Fruit fly (Drosophila melanogaster): ENCODE results near the gene brk.

The brk gene

dm6 chrX:7307478-7308200 is at the start of gene brk:
TSS of gene brk (plus strand) at chrX:7307939.
- TF ChIP-seq CG6808 (GFP tag; optimal IDR thresholded peaks at IDR 0.05), result no peak
- peak; percentile 36 for TF ChIP-seq CG7368 (GFP tag; optimal IDR thresholded peaks at IDR 0.05)
- TF ChIP-seq CG16779 (tag; optimal IDR thresholded peaks at IDR 0.05), result no peak
- TF ChIP-seq CG8119 (GFP tag; IDR thresholded peaks at IDR 0.05), result no peak
- TF ChIP-seq Sox102F (GFP tag; optimal IDR thresholded peaks at IDR 0.05), result no peak
- TF ChIP-seq CG6276 (GFP tag; optimal IDR thresholded peaks at IDR 0.05), result no peak
- no peak for TF ChIP-seq Ets96B (tag; optimal IDR thresholded peaks at IDR 0.05)
- TF ChIP-seq eg (GFP tag; IDR thresholded peaks at IDR 0.05), result 0 out of 3 replicates have a peak, but pooled peaks have one; percentile 6
- TF ChIP-seq pdm3 (GFP tag; optimal IDR thresholded peaks at IDR 0.05), result no peak
- TF ChIP-seq CG32006 (GFP tag; optimal IDR thresholded peaks at IDR 0.05), result no peak
- no peak for TF ChIP-seq Met (GFP tag; optimal IDR thresholded peaks at IDR 0.05)
- TF ChIP-seq spab (GFP tag; optimal IDR thresholded peaks at IDR 0.05), result no peak
- no peak for TF ChIP-seq Sox15 (GFP tag; optimal IDR thresholded peaks at IDR 0.05)
- no peak for TF ChIP-seq CG11762 (GFP tag; optimal IDR thresholded peaks at IDR 0.05; ENCODE audit: insufficient read depth)
- 0 out of 2 replicates have a peak, but pooled peaks have one; percentile 12 for TF ChIP-seq CG15336 (GFP tag; IDR thresholded peaks at IDR 0.05)
- peak; percentile 54 for TF ChIP-seq Lpt (GFP tag; optimal IDR thresholded peaks at IDR 0.05)
- peak; percentile 21 for TF ChIP-seq fd85E (GFP tag; optimal IDR thresholded peaks at IDR 0.05)
- no peak for TF ChIP-seq CG3032 (tag; optimal IDR thresholded peaks at IDR 0.05)
- TF ChIP-seq dac (GFP tag; optimal IDR thresholded peaks at IDR 0.05), result no peak
- TF ChIP-seq net (GFP tag; optimal IDR thresholded peaks at IDR 0.05), result no peak
- TF ChIP-seq CG6854 (GFP tag; optimal IDR thresholded peaks at IDR 0.05), result no peak
- no peak for TF ChIP-seq Eip75B (GFP tag; optimal IDR thresholded peaks at IDR 0.05)
- no peak for TF ChIP-seq CG34406 (GFP tag; optimal IDR thresholded peaks at IDR 0.05)
- TF ChIP-seq CG6792 (GFP tag; optimal IDR thresholded peaks at IDR 0.05), result no peak
- no peak for TF ChIP-seq CG1621 (tag; optimal IDR thresholded peaks at IDR 0.05)
- TF ChIP-seq CG8319 (GFP tag; optimal IDR thresholded peaks at IDR 0.05), result no peak
- TF ChIP-seq dsx (GFP tag; optimal IDR thresholded peaks at IDR 0.05; ENCODE audit: poor library complexity, severe bottlenecking), result peak; percentile 28
- TF ChIP-seq vri (GFP tag; optimal IDR thresholded peaks at IDR 0.05), result peak; percentile 78
- TF ChIP-seq achi (GFP tag; optimal IDR thresholded peaks at IDR 0.05), result no peak
- peak; percentile 12 for TF ChIP-seq Sox14 (GFP tag; optimal IDR thresholded peaks at IDR 0.05)
- TF ChIP-seq Smox (GFP tag; optimal IDR thresholded peaks at IDR 0.05), result no peak
- TF ChIP-seq ss (GFP tag; optimal IDR thresholded peaks at IDR 0.05), result peak in 1 of 2 experiments; percentile 51
- TF ChIP-seq esn (GFP tag; optimal IDR thresholded peaks at IDR 0.05), result no peak
- no peak for TF ChIP-seq topi (GFP tag; optimal IDR thresholded peaks at IDR 0.05)
- TF ChIP-seq CG4318 (GFP tag; optimal IDR thresholded peaks at IDR 0.05), result no peak
- TF ChIP-seq svp (GFP tag), result peak; percentile 68
- no peak for TF ChIP-seq fkh (GFP tag; optimal IDR thresholded peaks at IDR 0.05)
- TF ChIP-seq CG6163 (GFP tag; IDR thresholded peaks at IDR 0.05), result peak; percentile 55; the same call in 2 of the 3 replicates
- no peak for TF ChIP-seq Blimp-1 (GFP tag; optimal IDR thresholded peaks at IDR 0.05)
- TF ChIP-seq Hr4 (GFP tag; optimal IDR thresholded peaks at IDR 0.05), result no peak
- TF ChIP-seq CG10631 (GFP tag; optimal IDR thresholded peaks at IDR 0.05), result no peak
- TF ChIP-seq Eip78C (GFP tag), result no peak
- no peak for TF ChIP-seq CG3919 (GFP tag; optimal IDR thresholded peaks at IDR 0.05)

Measured in whole organism, prepupa.